Worm (Caenorhabditis elegans): ENCODE data around the gene acs-17.

The acs-17 gene

ce11 chrX:5976206-5976960, 32.1 kb upstream of the acs-17 start:
- TF ChIP-seq T22C8.4 (GFP tag; IDR thresholded peaks at IDR 0.05), result no peak
- TF ChIP-seq tab-1 (GFP tag; IDR thresholded peaks at IDR 0.05), result no peak
- no peak for TF ChIP-seq med-1 (GFP tag; optimal IDR thresholded peaks at IDR 0.05; ENCODE audit: insufficient read depth)
- TF ChIP-seq ref-1 (GFP tag; conservative IDR thresholded peaks at IDR 0.05), result no peak
- TF ChIP-seq ztf-23 (GFP tag; IDR thresholded peaks at IDR 0.05), result no peak

- TF ChIP-seq med-1 (GFP tag; optimal IDR thresholded peaks at IDR 0.05; ENCODE audit: insufficient read depth) (no peak), ztf-29 (GFP tag; IDR thresholded peaks at IDR 0.05) (no peak)
Measured at ce11 chrX:5975726-5976125, 31.4 kb upstream of the acs-17 start.

ce11 chrX:5975228-5975627, 30.9 kb upstream of the acs-17 start:
- no peak for TF ChIP-seq flt-1 (GFP tag; IDR thresholded peaks at IDR 0.05)

ce11 chrX:5972212-5972611, 27.9 kb upstream of the acs-17 start:
- TF ChIP-seq med-1 (GFP tag; optimal IDR thresholded peaks at IDR 0.05; ENCODE audit: insufficient read depth) (no peak), ztf-29 (GFP tag; IDR thresholded peaks at IDR 0.05) (no peak), klf-2 (GFP tag; conservative IDR thresholded peaks at IDR 0.05) (no peak), T22C8.4 (GFP tag; IDR thresholded peaks at IDR 0.05) (no peak), cog-1 (tag; optimal IDR thresholded peaks at IDR 0.05) (no peak), ref-1 (GFP tag; conservative IDR thresholded peaks at IDR 0.05) (no peak), tab-1 (GFP tag; IDR thresholded peaks at IDR 0.05) (no peak), ztf-23 (GFP tag; IDR thresholded peaks at IDR 0.05) (no peak), flt-1 (GFP tag; IDR thresholded peaks at IDR 0.05) (no peak)

- TF ChIP-seq T22C8.4 (GFP tag; IDR thresholded peaks at IDR 0.05), result no peak
- no peak for TF ChIP-seq ztf-29 (GFP tag; IDR thresholded peaks at IDR 0.05)
- TF ChIP-seq med-1 (GFP tag; optimal IDR thresholded peaks at IDR 0.05; ENCODE audit: insufficient read depth), result no peak
- TF ChIP-seq tab-1 (GFP tag; IDR thresholded peaks at IDR 0.05), result no peak
- TF ChIP-seq cog-1 (tag; optimal IDR thresholded peaks at IDR 0.05), result no peak
- TF ChIP-seq klf-2 (GFP tag; conservative IDR thresholded peaks at IDR 0.05), result no peak
- TF ChIP-seq ref-1 (GFP tag; conservative IDR thresholded peaks at IDR 0.05), result no peak
- TF ChIP-seq ztf-23 (GFP tag; IDR thresholded peaks at IDR 0.05), result no peak
- no peak for TF ChIP-seq flt-1 (GFP tag; IDR thresholded peaks at IDR 0.05)
Measured at ce11 chrX:5962560-5962959, 18.2 kb upstream of the acs-17 start.

ce11 chrX:5960872-5961271, 16.6 kb upstream of the acs-17 start:
- TF ChIP-seq ref-1 (GFP tag; conservative IDR thresholded peaks at IDR 0.05) (no peak), ztf-29 (GFP tag; IDR thresholded peaks at IDR 0.05) (no peak), T22C8.4 (GFP tag; IDR thresholded peaks at IDR 0.05) (no peak), ztf-23 (GFP tag; IDR thresholded peaks at IDR 0.05) (no peak), flt-1 (GFP tag; IDR thresholded peaks at IDR 0.05) (no peak), tab-1 (GFP tag; IDR thresholded peaks at IDR 0.05) (no peak), med-1 (GFP tag; optimal IDR thresholded peaks at IDR 0.05; ENCODE audit: insufficient read depth) (no peak), klf-2 (GFP tag; conservative IDR thresholded peaks at IDR 0.05) (no peak), cog-1 (tag; optimal IDR thresholded peaks at IDR 0.05) (no peak)

- no peak for TF ChIP-seq cog-1 (tag; optimal IDR thresholded peaks at IDR 0.05)
- TF ChIP-seq T22C8.4 (GFP tag; IDR thresholded peaks at IDR 0.05), result no peak
- no peak for TF ChIP-seq ref-1 (GFP tag; conservative IDR thresholded peaks at IDR 0.05)
- TF ChIP-seq ztf-29 (GFP tag; IDR thresholded peaks at IDR 0.05), result no peak
- TF ChIP-seq med-1 (GFP tag; optimal IDR thresholded peaks at IDR 0.05; ENCODE audit: insufficient read depth), result no peak
- no peak for TF ChIP-seq tab-1 (GFP tag; IDR thresholded peaks at IDR 0.05)
- TF ChIP-seq flt-1 (GFP tag; IDR thresholded peaks at IDR 0.05), result no peak
- no peak for TF ChIP-seq klf-2 (GFP tag; conservative IDR thresholded peaks at IDR 0.05)
- TF ChIP-seq ztf-23 (GFP tag; IDR thresholded peaks at IDR 0.05), result no peak
Measured at ce11 chrX:5958815-5959214, 14.5 kb upstream of the acs-17 start, which contains the start of gene R07E4.1. Gene R07E4.1 (plus strand): TSS chrX:5959115.

- TF ChIP-seq cog-1 (tag; optimal IDR thresholded peaks at IDR 0.05), result no peak
- no peak for TF ChIP-seq ztf-29 (GFP tag; IDR thresholded peaks at IDR 0.05)
- TF ChIP-seq flt-1 (GFP tag; IDR thresholded peaks at IDR 0.05), result no peak
- TF ChIP-seq ztf-23 (GFP tag; IDR thresholded peaks at IDR 0.05), result no peak
- no peak for TF ChIP-seq klf-2 (GFP tag; conservative IDR thresholded peaks at IDR 0.05)
Measured at ce11 chrX:5956130-5956529, 11.8 kb upstream of the acs-17 start.

ce11 chrX:5953174-5953573, 8.9 kb upstream of the acs-17 start, which contains the start of the genes R07E4.5 and R07E4.3:
Gene R07E4.5 (minus strand): TSS chrX:5953174.
Gene R07E4.3 (plus strand): TSS chrX:5953458.
- TF ChIP-seq med-1 (GFP tag; optimal IDR thresholded peaks at IDR 0.05; ENCODE audit: insufficient read depth), result no peak
- TF ChIP-seq tab-1 (GFP tag; IDR thresholded peaks at IDR 0.05), result no peak
- no peak for TF ChIP-seq T22C8.4 (GFP tag; IDR thresholded peaks at IDR 0.05)
- TF ChIP-seq ztf-29 (GFP tag; IDR thresholded peaks at IDR 0.05), result no peak
- peak; percentile 62; the same call in 1 of the 2 replicates for TF ChIP-seq ztf-23 (GFP tag; IDR thresholded peaks at IDR 0.05)
- 0 out of 2 replicates have a peak, but pooled peaks have one; percentile 56 for TF ChIP-seq flt-1 (GFP tag; IDR thresholded peaks at IDR 0.05)
- no peak for TF ChIP-seq ref-1 (GFP tag; conservative IDR thresholded peaks at IDR 0.05)
- peak; percentile 43 for TF ChIP-seq cog-1 (tag; optimal IDR thresholded peaks at IDR 0.05)

ce11 chrX:5948769-5949168, 4.5 kb upstream of the acs-17 start, which contains the start of gene mig-23:
Gene mig-23 (minus strand): TSS chrX:5948869.
- TF ChIP-seq ztf-23 (GFP tag; IDR thresholded peaks at IDR 0.05) (no peak), flt-1 (GFP tag; IDR thresholded peaks at IDR 0.05) (no peak), ztf-29 (GFP tag; IDR thresholded peaks at IDR 0.05) (no peak), tab-1 (GFP tag; IDR thresholded peaks at IDR 0.05) (no peak), ref-1 (GFP tag; conservative IDR thresholded peaks at IDR 0.05) (no peak), cog-1 (tag; optimal IDR thresholded peaks at IDR 0.05) (no peak), T22C8.4 (GFP tag; IDR thresholded peaks at IDR 0.05) (no peak), med-1 (GFP tag; optimal IDR thresholded peaks at IDR 0.05; ENCODE audit: insufficient read depth) (no peak), klf-2 (GFP tag; conservative IDR thresholded peaks at IDR 0.05) (no peak)

Measured in whole organism, midembryonic.